Worm (Caenorhabditis elegans): ENCODE data around the gene R08C7.12.

ce11 chrIV:4405126-4405525 is 44.4 kb upstream of the R08C7.12 start, which contains the start of gene Y24D9A.7:
- TF ChIP-seq ama-1 (optimal IDR thresholded peaks at IDR 0.05) (no peak), tra-4 (tag; optimal IDR thresholded peaks at IDR 0.05) (no peak), flt-1 (GFP tag; IDR thresholded peaks at IDR 0.05) (no peak), sea-1 (GFP tag; conservative IDR thresholded peaks at IDR 0.05) (no peak), hnd-1 (tag; optimal IDR thresholded peaks at IDR 0.05) (no peak), tbx-37 (GFP tag; conservative IDR thresholded peaks at IDR 0.05) (no peak), aly-1 (tag; optimal IDR thresholded peaks at IDR 0.05) (no peak), hmg-4 (GFP tag; optimal IDR thresholded peaks at IDR 0.05) (no peak), ets-7 (tag; optimal IDR thresholded peaks at IDR 0.05) (no peak), ceh-13 (GFP tag; optimal IDR thresholded peaks at IDR 0.05) (no peak), hmbx-1 (tag; optimal IDR thresholded peaks at IDR 0.05) (no peak), F13C5.2 (tag; optimal IDR thresholded peaks at IDR 0.05) (no peak), B0310.2 (tag; optimal IDR thresholded peaks at IDR 0.05) (no peak)

Data from whole organism, early embryonic.